Fruit fly (Drosophila melanogaster): ENCODE results near the gene mRpS24.

mRpS24 gene

dm6 chr3R:24163556-24164022 is 244 bp upstream of the mRpS24 start, which contains the start of gene Apc2:
Gene Apc2, plus strand, starts transcription at chr3R:24163966.
- TF ChIP-seq fd3F (GFP tag; optimal IDR thresholded peaks at IDR 0.05) (peak; percentile 53), pzg (GFP tag; optimal IDR thresholded peaks at IDR 0.05) (peak; percentile 21), CG9817 (tag; optimal IDR thresholded peaks at IDR 0.05) (peak; percentile 58), CG17328 (GFP tag; IDR thresholded peaks at IDR 0.05) (peak; percentile 60), Trl (optimal IDR thresholded peaks at IDR 0.05) (no peak), Trl (GFP tag; optimal IDR thresholded peaks at IDR 0.05) (peak; percentile 16), hth (optimal IDR thresholded peaks at IDR 0.05) (no peak), zf30C (GFP tag; optimal IDR thresholded peaks at IDR 0.05) (no peak), Chrac-16 (GFP tag; optimal IDR thresholded peaks at IDR 0.05) (peak; percentile 47), sr (GFP tag; IDR thresholded peaks at IDR 0.05) (no peak), MESR4 (GFP tag; optimal IDR thresholded peaks at IDR 0.05) (no peak), cad (GFP tag; optimal IDR thresholded peaks at IDR 0.05) (no peak), CG17829 (tag; optimal IDR thresholded peaks at IDR 0.05) (peak; percentile 70), CG14050 (GFP tag; IDR thresholded peaks at IDR 0.05) (no peak), unc-4 (GFP tag; IDR thresholded peaks at IDR 0.05; ENCODE audit: partially characterized antibody) (peak; percentile 71; the same call in 1 of the 2 replicates), dan (GFP tag; IDR thresholded peaks at IDR 0.05) (no peak), CG1602 (GFP tag; optimal IDR thresholded peaks at IDR 0.05) (peak; percentile 60), CG12071 (GFP tag; optimal IDR thresholded peaks at IDR 0.05) (no peak), NfI (GFP tag; optimal IDR thresholded peaks at IDR 0.05) (peak; percentile 56), tx (GFP tag; optimal IDR thresholded peaks at IDR 0.05) (no peak), CG8944 (GFP tag; optimal IDR thresholded peaks at IDR 0.05) (no peak), amos (GFP tag; IDR thresholded peaks at IDR 0.05; ENCODE audit: partially characterized antibody) (peak; percentile 52), CG9797 (GFP tag; optimal IDR thresholded peaks at IDR 0.05) (no peak), dpn (GFP tag; optimal IDR thresholded peaks at IDR 0.05) (peak; percentile 34 to 61), Dfd (GFP tag; optimal IDR thresholded peaks at IDR 0.05) (no peak), TFAM (GFP tag; optimal IDR thresholded peaks at IDR 0.05) (no peak), CG15601 (tag; optimal IDR thresholded peaks at IDR 0.05) (peak; percentile 47), CG32532 (GFP tag; IDR thresholded peaks at IDR 0.05) (peak; percentile 74), cato (GFP tag; optimal IDR thresholded peaks at IDR 0.05; ENCODE audit: borderline replicate concordance) (peak; percentile 3), Myb (GFP tag; optimal IDR thresholded peaks at IDR 0.05) (peak; percentile 2), hb (GFP tag; IDR thresholded peaks at IDR 0.05; ENCODE audit: partially characterized antibody) (no peak), Atf-2 (GFP tag; optimal IDR thresholded peaks at IDR 0.05) (no peak), kay (GFP tag; optimal IDR thresholded peaks at IDR 0.05) (no peak), bsh (GFP tag; optimal IDR thresholded peaks at IDR 0.05) (peak in 1 of 2 experiments; percentile 63), CG13424 (tag; optimal IDR thresholded peaks at IDR 0.05) (peak; percentile 67), Doc2 (GFP tag; IDR thresholded peaks at IDR 0.05) (no peak), CG12219 (GFP tag; optimal IDR thresholded peaks at IDR 0.05) (peak; percentile 5), chn (GFP tag; optimal IDR thresholded peaks at IDR 0.05) (no peak), CG17186 (GFP tag; optimal IDR thresholded peaks at IDR 0.05) (peak; percentile 52), nmo (GFP tag; optimal IDR thresholded peaks at IDR 0.05) (peak; percentile 77), CG8290 (GFP tag; optimal IDR thresholded peaks at IDR 0.05) (peak; percentile 85), CG8290 (tag; optimal IDR thresholded peaks at IDR 0.05) (peak in 1 of 2 experiments; percentile 78), Stat92E (GFP tag; optimal IDR thresholded peaks at IDR 0.05) (peak in 1 of 3 experiments; percentile 24), CG11247 (GFP tag; IDR thresholded peaks at IDR 0.05) (0 out of 2 replicates have a peak, but pooled peaks have one; percentile 21), fu2 (GFP tag; optimal IDR thresholded peaks at IDR 0.05) (no peak), CkIIα-i1 (GFP tag; IDR thresholded peaks at IDR 0.05) (no peak), sens-2 (GFP tag; IDR thresholded peaks at IDR 0.05) (no peak), HHEX (GFP tag; optimal IDR thresholded peaks at IDR 0.05) (peak; percentile 1), CG6765 (GFP tag; optimal IDR thresholded peaks at IDR 0.05) (no peak), CG4707 (GFP tag; optimal IDR thresholded peaks at IDR 0.05) (no peak), CG12659 (GFP tag; optimal IDR thresholded peaks at IDR 0.05) (peak; percentile 64)
